Worm (Caenorhabditis elegans) whole organism, early embryonic: ENCODE data around the gene degl-2.

Experiments used
- B0310.2 ChIP-seq: sonication (generic microtip); optimal IDR thresholded peaks from 2 replicates; lab custom pipeline; 2016; ENCODE audit warnings: mild to moderate bottlenecking, missing genetic modification characterization, missing compliant biosample characterization
- F13C5.2 ChIP-seq: sonication (generic microtip); optimal IDR thresholded peaks from 2 replicates; lab custom pipeline; 2017; ENCODE audit warnings: mild to moderate bottlenecking, missing genetic modification characterization, inconsistent platforms, missing compliant biosample characterization
- aly-1 ChIP-seq: sonication (generic microtip); optimal IDR thresholded peaks from 2 replicates; lab custom pipeline; 2016; ENCODE audit warnings: missing genetic modification characterization, missing compliant biosample characterization
- ama-1 ChIP-seq: fragments of 150-350 bp; optimal IDR thresholded peaks from 2 replicates; lab custom pipeline; 2014
- ceh-36 ChIP-seq: sonication (generic microtip); optimal IDR thresholded peaks from 2 replicates; lab custom pipeline; 2016; ENCODE audit warnings: missing genetic modification characterization, inconsistent platforms, missing compliant biosample characterization
- flt-1 ChIP-seq: fragments of 200-800 bp; sonication (Bioruptor generic); IDR thresholded peaks from 2 replicates; pipeline ENCODE4 v1.3.6; 2022; ENCODE audit warnings: missing genetic modification characterization, missing compliant biosample characterization
- hmbx-1 ChIP-seq: sonication (generic microtip); optimal IDR thresholded peaks from 2 replicates; lab custom pipeline; 2016; ENCODE audit warnings: mild to moderate bottlenecking, missing genetic modification characterization, missing compliant biosample characterization
- hnd-1 ChIP-seq: sonication (generic microtip); optimal IDR thresholded peaks from 2 replicates; lab custom pipeline; 2016; ENCODE audit warnings: missing genetic modification characterization, missing compliant biosample characterization
- pes-1 ChIP-seq: fragments of 200-800 bp; sonication (Bioruptor generic); IDR thresholded peaks from 2 replicates; pipeline ENCODE4 v1.3.6; 2022; ENCODE audit warnings: missing genetic modification reagents, missing genetic modification characterization, missing compliant biosample characterization
- scrt-1 ChIP-seq: fragments of 200-800 bp; sonication (Bioruptor generic); IDR thresholded peaks from 2 replicates; pipeline ENCODE4 v1.3.6; 2022; ENCODE audit warnings: missing genetic modification characterization, missing compliant biosample characterization
- sea-1 ChIP-seq: fragments of 200-800 bp; sonication (Bioruptor generic); conservative IDR thresholded peaks from 2 replicates; pipeline ENCODE4 v1.3.6; 2022; ENCODE audit warnings: missing genetic modification characterization, missing compliant biosample characterization
- tbx-11 ChIP-seq: fragments of 200-800 bp; sonication (Bioruptor generic); IDR thresholded peaks from 2 replicates; pipeline ENCODE4 v1.3.6; 2022; ENCODE audit warnings: missing genetic modification characterization, missing compliant biosample characterization
- tbx-37 ChIP-seq: fragments of 200-800 bp; sonication (Bioruptor generic); conservative IDR thresholded peaks from 2 replicates; pipeline ENCODE4 v1.3.6; 2022; ENCODE audit warnings: missing genetic modification reagents, missing genetic modification characterization, missing compliant biosample characterization
- tra-4 ChIP-seq: sonication (generic microtip); optimal IDR thresholded peaks from 2 replicates; lab custom pipeline; 2017; ENCODE audit warnings: missing genetic modification characterization, missing compliant biosample characterization

- TF ChIP-seq tra-4 (no peak), ceh-36 (tag; lab: Kevin White, UChicago) (no peak), sea-1 (GFP tag; lab: Robert Waterston, UW) (no peak), ama-1 (no peak), aly-1 (tag; lab: Kevin White, UChicago) (no peak), F13C5.2 (tag; lab: Kevin White, UChicago) (no peak), flt-1 (GFP tag; lab: Robert Waterston, UW) (no peak), hnd-1 (no peak), hmbx-1 (tag; lab: Kevin White, UChicago) (no peak), tbx-11 (no peak), tbx-37 (no peak), pes-1 (GFP tag; lab: Robert Waterston, UW) (no peak), B0310.2 (tag; lab: Kevin White, UChicago) (no peak), scrt-1 (GFP tag; lab: Robert Waterston, UW) (no peak)
These were observed 10.3 kb upstream of the degl-2 start for ce11 chrIV:9632966-9633494.
